Worm (Caenorhabditis elegans) whole organism, mixed stage, embryonic: ENCODE data around the gene T24C4.5.

Source experiments
- blmp-1 ChIP-seq: fragments of 150-350 bp; optimal IDR thresholded peaks from 2 replicates; lab custom pipeline; 2014; ENCODE audit warnings: missing biosample characterization, missing genetic modification characterization
- ces-1 ChIP-seq: fragments of 150-350 bp; optimal IDR thresholded peaks from 2 replicates; lab custom pipeline; 2014; ENCODE audit warnings: missing biosample characterization, missing genetic modification reagents, missing genetic modification characterization
- cnd-1 ChIP-seq: fragments of 200-800 bp; sonication (Bioruptor generic); optimal IDR thresholded peaks from 2 replicates; lab custom pipeline; 2018; ENCODE audit warnings: mild to moderate bottlenecking, missing genetic modification characterization, missing compliant biosample characterization
- elt-1 ChIP-seq: sonication (generic microtip); optimal IDR thresholded peaks from 2 replicates; lab custom pipeline; 2017; ENCODE audit warnings: missing genetic modification characterization, mild to moderate bottlenecking, missing compliant biosample characterization, antibody characterized with exemption, moderate library complexity, borderline replicate concordance; ENCODE audit not compliant: insufficient read depth
- elt-3 ChIP-seq: fragments of 150-350 bp; optimal IDR thresholded peaks from 2 replicates; lab custom pipeline; 2014; ENCODE audit warnings: missing biosample characterization, missing genetic modification characterization
- flh-1 ChIP-seq: fragments of 200-800 bp; sonication (Bioruptor generic); optimal IDR thresholded peaks from 2 replicates; lab custom pipeline; 2018; ENCODE audit warnings: mild to moderate bottlenecking, missing genetic modification characterization, moderate library complexity, missing compliant biosample characterization
- ham-2 ChIP-seq: fragments of 200-800 bp; sonication (Bioruptor generic); optimal IDR thresholded peaks from 2 replicates; lab custom pipeline; 2018; ENCODE audit warnings: mild to moderate bottlenecking, missing genetic modification characterization, missing compliant biosample characterization
- lin-13 ChIP-seq: fragments of 150-350 bp; optimal IDR thresholded peaks from 2 replicates; lab custom pipeline; 2014; ENCODE audit warnings: missing biosample characterization, missing genetic modification characterization
- nhr-2 ChIP-seq: fragments of 150-350 bp; optimal IDR thresholded peaks from 2 replicates; lab custom pipeline; 2014; ENCODE audit warnings: missing biosample characterization, missing genetic modification characterization
- nhr-237 ChIP-seq: fragments of 150-350 bp; optimal IDR thresholded peaks from 2 replicates; lab custom pipeline; 2014; ENCODE audit warnings: missing biosample characterization, missing genetic modification characterization
- nhr-28 ChIP-seq: fragments of 150-350 bp; optimal IDR thresholded peaks from 2 replicates; lab custom pipeline; 2014; ENCODE audit warnings: missing biosample characterization, missing genetic modification characterization
- nhr-76 ChIP-seq: sonication (generic microtip); optimal IDR thresholded peaks from 2 replicates; lab custom pipeline; 2017; ENCODE audit warnings: missing biosample characterization, missing genetic modification characterization
- pha-4 ChIP-seq: fragments of 150-350 bp; optimal IDR thresholded peaks from 2 replicates; lab custom pipeline; 2018; ENCODE audit warnings: missing biosample characterization, missing genetic modification reagents, missing genetic modification characterization
- unc-62 ChIP-seq: fragments of 150-350 bp; optimal IDR thresholded peaks from 2 replicates; lab custom pipeline; 2014; ENCODE audit warnings: missing biosample characterization, missing genetic modification reagents, missing genetic modification characterization

DNA sequence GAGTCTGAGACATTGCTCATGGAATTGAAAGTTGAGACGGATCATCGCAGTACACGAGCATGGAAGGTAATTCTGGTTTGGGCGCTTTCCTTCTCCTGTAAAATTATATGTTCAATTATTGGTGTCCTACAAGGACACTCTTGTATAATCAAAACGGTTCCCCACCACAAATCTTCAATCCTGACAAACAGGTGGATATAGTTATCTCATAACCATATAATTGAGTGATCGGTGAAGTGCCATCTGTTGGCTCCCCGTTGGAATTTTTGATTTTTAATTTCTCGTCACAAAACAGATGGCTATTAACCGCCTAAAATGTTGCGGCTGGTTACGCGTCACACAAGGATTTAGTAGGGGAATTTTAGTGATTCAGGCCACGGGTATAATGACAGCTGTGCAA lies 10.7 kb downstream of the T24C4.5 start:
- TF ChIP-seq elt-1 (tag; lab: Kevin White, UChicago) (no peak), nhr-237 (tag; lab: Kevin White, UChicago) (no peak), blmp-1 (tag; lab: Kevin White, UChicago) (no peak), unc-62 (no peak), nhr-28 (tag; lab: Kevin White, UChicago) (no peak), elt-3 (tag; lab: Kevin White, UChicago) (no peak), nhr-76 (no peak), ces-1 (GFP tag; lab: Kevin White, UChicago) (no peak), ham-2 (GFP tag; lab: Kevin White, UChicago) (no peak), pha-4 (tag; lab: Kevin White, UChicago) (no peak), nhr-2 (no peak), cnd-1 (no peak), lin-13 (tag; lab: Kevin White, UChicago) (no peak), flh-1 (GFP tag; lab: Kevin White, UChicago) (no peak)
